Worm (Caenorhabditis elegans) whole organism, young adult: Measurements from ENCODE around the gene ins-37.
A peak's percentile ranks its signal among the peaks of the same experiment; 100 is the strongest.

Experiments
- B0035.1 ChIP-seq: sonication (generic microtip); optimal IDR thresholded peaks from 2 replicates; lab custom pipeline; 2016; ENCODE audit warnings: missing genetic modification characterization, mild to moderate bottlenecking, missing compliant biosample characterization, missing genotype, missing genetic modification reagents
- B0261.1 ChIP-seq: sonication (generic microtip); optimal IDR thresholded peaks from 2 replicates; lab custom pipeline; 2016; ENCODE audit warnings: mild to moderate bottlenecking, missing genetic modification characterization, moderate library complexity, missing compliant biosample characterization
- D2030.7 ChIP-seq: fragments of 200-800 bp; sonication (Bioruptor generic); IDR thresholded peaks from 2 replicates; pipeline ENCODE4 v1.3.6; 2022; ENCODE audit warnings: missing genetic modification reagents, missing genetic modification characterization, missing compliant biosample characterization
- F10E7.11 ChIP-seq: sonication (generic microtip); optimal IDR thresholded peaks from 2 replicates; lab custom pipeline; 2017; ENCODE audit warnings: mild to moderate bottlenecking, missing genetic modification characterization, moderate library complexity, missing compliant biosample characterization
- F37B4.10 ChIP-seq: fragments of 200-800 bp; sonication (Bioruptor generic); IDR thresholded peaks from 2 replicates; pipeline ENCODE4 v1.3.6; 2022; ENCODE audit warnings: missing genetic modification characterization, missing compliant biosample characterization
- F52B5.7 ChIP-seq: sonication (generic microtip); optimal IDR thresholded peaks from 2 replicates; lab custom pipeline; 2016; ENCODE audit warnings: mild to moderate bottlenecking, missing genetic modification characterization, missing compliant biosample characterization
- F57C9.4 ChIP-seq: sonication (generic microtip); optimal IDR thresholded peaks from 2 replicates; lab custom pipeline; 2017; ENCODE audit warnings: mild to moderate bottlenecking, missing genetic modification characterization, missing compliant biosample characterization
- K11D2.4 ChIP-seq: fragments of 200-800 bp; sonication (Bioruptor generic); IDR thresholded peaks from 2 replicates; pipeline ENCODE4 v1.3.6; 2022; ENCODE audit warnings: missing genetic modification reagents, missing genetic modification characterization, missing compliant biosample characterization
- T07F8.4 ChIP-seq: sonication (generic microtip); optimal IDR thresholded peaks from 2 replicates; lab custom pipeline; 2016; ENCODE audit warnings: mild to moderate bottlenecking, missing genetic modification characterization, moderate library complexity, missing compliant biosample characterization
- T26A5.8 ChIP-seq: sonication (generic microtip); optimal IDR thresholded peaks from 2 replicates; lab custom pipeline; 2016; ENCODE audit warnings: missing genetic modification characterization, missing compliant biosample characterization
- Y53G8AR.9 ChIP-seq: fragments of 200-800 bp; sonication (Bioruptor generic); conservative IDR thresholded peaks from 2 replicates; pipeline ENCODE4 v1.3.6; 2022; ENCODE audit warnings: missing genetic modification reagents, missing genetic modification characterization, missing compliant biosample characterization
- Y56A3A.18 ChIP-seq: fragments of 200-800 bp; sonication (Bioruptor generic); IDR thresholded peaks from 2 replicates; pipeline ENCODE4 v1.3.6; 2022; ENCODE audit warnings: missing genetic modification reagents, missing genetic modification characterization, missing compliant biosample characterization
- Y67H2A.10 ChIP-seq: fragments of 200-800 bp; sonication (Bioruptor generic); conservative IDR thresholded peaks from 2 replicates; pipeline ENCODE4 v1.3.6; 2022; ENCODE audit warnings: missing genetic modification reagents, missing genetic modification characterization, missing compliant biosample characterization
- Y79H2A.3 ChIP-seq: fragments of 200-800 bp; sonication (Bioruptor generic); conservative IDR thresholded peaks from 2 replicates; pipeline ENCODE4 v1.3.6; 2022; ENCODE audit warnings: missing genetic modification reagents, missing genetic modification characterization, missing compliant biosample characterization
- athp-1 ChIP-seq: sonication (generic microtip); optimal IDR thresholded peaks from 2 replicates; lab custom pipeline; 2017; ENCODE audit warnings: mild to moderate bottlenecking, missing genetic modification characterization, missing compliant biosample characterization
- bed-2 ChIP-seq: fragments of 200-800 bp; sonication (Bioruptor generic); IDR thresholded peaks from 2 replicates; pipeline ENCODE4 v1.3.6; 2022; ENCODE audit warnings: missing genetic modification reagents, missing genetic modification characterization, missing compliant biosample characterization
- ceh-40 ChIP-seq: fragments of 200-800 bp; sonication (Bioruptor generic); IDR thresholded peaks from 2 replicates; pipeline ENCODE4 v1.3.6; 2022; ENCODE audit warnings: missing genetic modification characterization, missing compliant biosample characterization
- ceh-58 ChIP-seq: fragments of 200-800 bp; sonication (Bioruptor generic); IDR thresholded peaks from 2 replicates; pipeline ENCODE4 v1.3.6; 2022; ENCODE audit warnings: missing genetic modification characterization, missing compliant biosample characterization
- ceh-91 ChIP-seq: fragments of 200-800 bp; sonication (Bioruptor generic); IDR thresholded peaks from 2 replicates; pipeline ENCODE4 v1.3.6; 2022; ENCODE audit warnings: missing genetic modification reagents, missing genetic modification characterization, missing compliant biosample characterization
- die-1 ChIP-seq: sonication (generic microtip); optimal IDR thresholded peaks from 2 replicates; lab custom pipeline; 2016; ENCODE audit warnings: missing genotype, mild to moderate bottlenecking, missing genetic modification characterization, missing compliant biosample characterization
- dpl-1 ChIP-seq: fragments of 150-350 bp; optimal IDR thresholded peaks from 2 replicates; lab custom pipeline; 2014; ENCODE audit warnings: missing biosample characterization, missing genetic modification reagents, missing genetic modification characterization
- efl-1 ChIP-seq: fragments of 150-350 bp; optimal IDR thresholded peaks from 2 replicates; lab custom pipeline; 2014; ENCODE audit warnings: missing biosample characterization, missing genetic modification reagents, missing genetic modification characterization
- egl-18 ChIP-seq: fragments of 200-800 bp; sonication (Bioruptor generic); IDR thresholded peaks from 2 replicates; pipeline ENCODE4 v1.3.6; 2022; ENCODE audit warnings: missing genetic modification reagents, missing genetic modification characterization, missing compliant biosample characterization
- fkh-3 ChIP-seq: sonication (generic microtip); optimal IDR thresholded peaks from 2 replicates; lab custom pipeline; 2016; ENCODE audit warnings: mild to moderate bottlenecking, missing genetic modification characterization, missing compliant biosample characterization
- hsf-1 ChIP-seq: fragments of 200-800 bp; sonication (Bioruptor generic); IDR thresholded peaks from 2 replicates; pipeline ENCODE4 v1.3.6; 2022; ENCODE audit warnings: missing genetic modification reagents, missing genetic modification characterization, missing compliant biosample characterization
- let-607 ChIP-seq, 2 experiments: fragments of 200-800 bp in 1 of 2; sonication (Bioruptor generic) in 1 of 2; sonication (generic microtip) in 1 of 2; optimal IDR thresholded peaks; 2 replicates each; lab custom pipeline; 2016 to 2018; ENCODE audit warnings: mild to moderate bottlenecking in 2 of 2, missing compliant biosample characterization in 2 of 2, missing genetic modification characterization in 2 of 2, moderate library complexity in 2 of 2, missing genotype in 1 of 2
- lin-40 ChIP-seq: sonication (generic microtip); optimal IDR thresholded peaks from 2 replicates; lab custom pipeline; 2016; ENCODE audit warnings: missing genetic modification characterization, mild to moderate bottlenecking, missing compliant biosample characterization, missing genotype, missing genetic modification reagents
- lin-54 ChIP-seq: fragments of 200-800 bp; sonication (Bioruptor generic); optimal IDR thresholded peaks from 2 replicates; lab custom pipeline; 2018; ENCODE audit warnings: mild to moderate bottlenecking, missing genetic modification characterization, missing compliant biosample characterization
- madf-3 ChIP-seq: fragments of 200-800 bp; sonication (Bioruptor generic); IDR thresholded peaks from 2 replicates; pipeline ENCODE4 v1.3.6; 2022; ENCODE audit warnings: missing genetic modification reagents, missing genetic modification characterization, missing compliant biosample characterization
- madf-8 ChIP-seq: fragments of 200-800 bp; sonication (Bioruptor generic); conservative IDR thresholded peaks from 2 replicates; pipeline ENCODE4 v1.3.6; 2022; ENCODE audit warnings: missing genetic modification reagents, missing genetic modification characterization, missing compliant biosample characterization
- mel-28 ChIP-seq: sonication (generic microtip); optimal IDR thresholded peaks from 2 replicates; lab custom pipeline; 2016; ENCODE audit warnings: borderline replicate concordance, mild to moderate bottlenecking, missing genetic modification characterization, missing compliant biosample characterization
- mes-4 ChIP-seq: sonication (generic microtip); optimal IDR thresholded peaks from 2 replicates; lab custom pipeline; 2016; ENCODE audit warnings: missing genotype, missing genetic modification characterization, missing compliant biosample characterization
- nfyb-1 ChIP-seq: fragments of 200-800 bp; sonication (Bioruptor generic); IDR thresholded peaks from 2 replicates; pipeline ENCODE4 v1.3.6; 2022; ENCODE audit warnings: missing genetic modification reagents, missing genetic modification characterization, missing compliant biosample characterization
- nhr-120 ChIP-seq: fragments of 200-800 bp; sonication (Bioruptor generic); IDR thresholded peaks from 2 replicates; pipeline ENCODE4 v1.3.6; 2022; ENCODE audit warnings: missing genetic modification characterization, missing compliant biosample characterization
- pha-4 ChIP-seq: fragments of 150-350 bp; sonication (generic microtip); optimal IDR thresholded peaks from 2 replicates; lab custom pipeline; 2014; ENCODE audit warnings: missing biosample characterization, missing genetic modification reagents, missing genetic modification characterization
- rcor-1 ChIP-seq: fragments of 200-800 bp; sonication (Bioruptor generic); IDR thresholded peaks from 2 replicates; pipeline ENCODE4 v1.3.6; 2022; ENCODE audit warnings: missing genetic modification reagents, missing genetic modification characterization, missing compliant biosample characterization
- rec-8 ChIP-seq, 2 experiments: sonication (generic microtip); optimal IDR thresholded peaks; 2 replicates each; lab custom pipeline; 2016; ENCODE audit warnings: mild to moderate bottlenecking in 2 of 2, missing genetic modification characterization in 2 of 2, missing genetic modification reagents in 2 of 2, missing genotype in 2 of 2, missing biosample characterization in 1 of 2, missing compliant biosample characterization in 1 of 2, moderate library complexity in 1 of 2
- repo-1 ChIP-seq: sonication (generic microtip); optimal IDR thresholded peaks from 2 replicates; lab custom pipeline; 2017; ENCODE audit warnings: mild to moderate bottlenecking, missing genetic modification characterization, missing compliant biosample characterization
- rpc-1 ChIP-seq, 2 experiments: fragments of 150-350 bp in 1 of 2; sonication (generic microtip) in 1 of 2; optimal IDR thresholded peaks; 2 replicates each; lab custom pipeline; 2014 to 2018; ENCODE audit warnings: missing biosample characterization in 1 of 2, missing genetic modification characterization in 1 of 2, missing genetic modification reagents in 1 of 2, missing genotype in 1 of 2
- sea-2 ChIP-seq: fragments of 200-800 bp; sonication (Bioruptor generic); IDR thresholded peaks from 2 replicates; pipeline ENCODE4 v1.3.6; 2022; ENCODE audit warnings: missing genetic modification characterization, missing compliant biosample characterization
- snpc-4 ChIP-seq, 5 experiments: fragments of 150-350 bp in 1 of 5; sonication (generic microtip) in 4 of 5; optimal IDR thresholded peaks; 2 replicates each; lab custom pipeline; 2014 to 2018; ENCODE audit warnings: missing genetic modification characterization in 5 of 5, missing biosample characterization in 3 of 5, antibody characterized with exemption in 2 of 5, mild to moderate bottlenecking in 2 of 5, missing compliant biosample characterization in 2 of 5, missing genotype in 2 of 5, moderate library complexity in 2 of 5, missing genetic modification reagents in 1 of 5
- tbp1 ChIP-seq: fragments of 200-800 bp; sonication (Bioruptor generic); optimal IDR thresholded peaks from 2 replicates; lab custom pipeline; 2018; ENCODE audit warnings: mild to moderate bottlenecking, missing genetic modification characterization, missing compliant biosample characterization
- unc-62 ChIP-seq: fragments of 150-350 bp; optimal IDR thresholded peaks from 2 replicates; lab custom pipeline; 2014; ENCODE audit warnings: missing biosample characterization, missing genetic modification reagents, missing genetic modification characterization
- xnd-1 ChIP-seq: sonication (generic microtip); optimal IDR thresholded peaks from 2 replicates; lab custom pipeline; 2016; ENCODE audit warnings: missing genotype, missing genetic modification reagents, missing genetic modification characterization, missing compliant biosample characterization
- ztf-18 ChIP-seq: sonication (generic microtip); optimal IDR thresholded peaks from 2 replicates; lab custom pipeline; 2016; ENCODE audit warnings: missing genotype, mild to moderate bottlenecking, missing genetic modification characterization, missing compliant biosample characterization
- ztf-22 ChIP-seq: fragments of 200-800 bp; sonication (Bioruptor generic); optimal IDR thresholded peaks from 2 replicates; lab custom pipeline; 2018; ENCODE audit warnings: mild to moderate bottlenecking, missing genetic modification characterization, moderate library complexity, missing compliant biosample characterization
- ztf-26 ChIP-seq: sonication (generic microtip); optimal IDR thresholded peaks from 2 replicates; lab custom pipeline; 2017; ENCODE audit warnings: missing genetic modification characterization, missing compliant biosample characterization

ins-37 gene

DNA sequence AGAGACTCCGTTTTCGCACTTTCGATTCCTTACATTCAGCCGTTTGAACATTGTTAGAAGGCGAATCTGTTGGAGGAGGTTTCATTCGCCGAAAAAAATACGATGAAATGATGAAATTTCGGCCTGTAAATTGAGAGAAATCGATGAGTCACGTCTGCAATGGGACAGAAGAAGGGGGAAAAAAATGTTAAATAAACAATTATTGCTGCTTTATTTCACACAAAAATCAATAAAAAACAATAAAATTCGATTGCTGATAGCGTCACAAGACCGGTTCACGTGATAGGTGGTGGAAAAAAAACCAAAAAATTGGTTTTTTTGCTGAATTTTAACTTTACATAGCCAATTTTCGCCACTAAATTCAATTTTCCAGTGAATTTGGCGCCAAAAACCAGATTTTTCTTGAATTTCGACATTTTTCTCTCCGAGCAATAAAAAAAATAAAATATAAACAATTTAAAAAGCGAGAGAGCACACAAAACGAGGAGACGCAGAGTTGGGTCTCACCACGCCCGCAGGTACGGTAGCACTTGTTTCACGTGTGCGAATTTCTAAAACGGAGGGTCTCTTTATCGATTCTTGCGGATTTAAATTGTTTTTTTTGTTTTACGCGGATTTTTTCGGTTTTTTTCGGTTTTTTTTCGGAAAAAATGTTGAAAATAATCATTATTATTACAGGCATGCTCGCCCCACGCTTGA, 36.4 kb upstream of the ins-37 start, which contains the start of the genes cup-14 and ndub-8 (continued):
- TF ChIP-seq mel-28 (no peak), die-1 (tag; lab: Kevin White, UChicago) (no peak), repo-1 (tag; lab: Kevin White, UChicago) (peak; percentile 21), B0035.1 (tag; lab: Kevin White, UChicago) (no peak), lin-54 (GFP tag; lab: Kevin White, UChicago) (peak; percentile 85), F57C9.4 (tag; lab: Kevin White, UChicago) (no peak), K11D2.4 (GFP tag; lab: Robert Waterston, UW) (peak; percentile 81), T26A5.8 (tag; lab: Kevin White, UChicago) (no peak), F52B5.7 (tag; lab: Kevin White, UChicago) (no peak), efl-1 (GFP tag; lab: Kevin White, UChicago) (peak; percentile 84), bed-2 (GFP tag; lab: Robert Waterston, UW) (no peak), nhr-120 (GFP tag; lab: Robert Waterston, UW) (no peak), nfyb-1 (GFP tag; lab: Robert Waterston, UW) (peak; percentile 78), rcor-1 (peak; percentile 89), pha-4 (tag; lab: Kevin White, UChicago) (peak; percentile 75), rec-8 (tag; optimal IDR thresholded peaks at IDR 0.05; lab: Kevin White, UChicago) (no peak), egl-18 (GFP tag; lab: Robert Waterston, UW) (no peak), Y53G8AR.9 (GFP tag; lab: Robert Waterston, UW) (peak; percentile 93), T07F8.4 (tag; lab: Kevin White, UChicago) (no peak), athp-1 (tag; lab: Kevin White, UChicago) (peak; percentile 84), unc-62 (GFP tag; lab: Kevin White, UChicago) (no peak), ceh-91 (peak; percentile 84), ceh-40 (GFP tag; lab: Robert Waterston, UW) (no peak), Y56A3A.18 (GFP tag; lab: Robert Waterston, UW) (peak; percentile 20; the same call in 1 of the 2 replicates), rpc-1 (optimal IDR thresholded peaks at IDR 0.05; lab: Kevin White, UChicago) (peak; percentile 13), rpc-1 (tag; optimal IDR thresholded peaks at IDR 0.05; lab: Kevin White, UChicago) (no peak), ztf-18 (tag; lab: Kevin White, UChicago) (peak; percentile 19), hsf-1 (GFP tag; lab: Robert Waterston, UW) (peak; percentile 78), madf-3 (GFP tag; lab: Robert Waterston, UW) (no peak; the same call in 1 of the 2 replicates), let-607 (tag; optimal IDR thresholded peaks at IDR 0.05; lab: Kevin White, UChicago) (peak in 1 of 2 experiments; percentile 23), fkh-3 (tag; lab: Kevin White, UChicago) (no peak), sea-2 (GFP tag; lab: Robert Waterston, UW) (no peak), Y67H2A.10 (peak; percentile 68), ztf-26 (tag; lab: Kevin White, UChicago) (peak; percentile 41), madf-8 (GFP tag; lab: Robert Waterston, UW) (peak; percentile 80), ceh-58 (GFP tag; lab: Robert Waterston, UW) (no peak), snpc-4 (GFP tag; optimal IDR thresholded peaks at IDR 0.05; lab: Kevin White, UChicago) (peak; percentile 63), snpc-4 (tag; optimal IDR thresholded peaks at IDR 0.05; lab: Kevin White, UChicago) (peak; percentile 39 to 84 (median 78)), tbp1 (GFP tag; lab: Kevin White, UChicago) (peak; percentile 67), ztf-22 (GFP tag; lab: Kevin White, UChicago) (no peak), lin-40 (peak; percentile 77), F37B4.10 (GFP tag; lab: Robert Waterston, UW) (no peak), dpl-1 (peak; percentile 73), Y79H2A.3 (0 out of 2 replicates have a peak, but pooled peaks have one; percentile 24), xnd-1 (tag; lab: Kevin White, UChicago) (peak; percentile 84), F10E7.11 (no peak), mes-4 (tag; lab: Kevin White, UChicago) (no peak), D2030.7 (peak; percentile 93), B0261.1 (no peak)
